Fruit fly (Drosophila melanogaster) whole organism, embryonic: ENCODE data around the gene CG42671.

Experiments
- CG10209 ChIP-seq: fragments of 200-800 bp; sonication (Bioruptor generic); optimal IDR thresholded peaks from 3 replicates; lab custom pipeline; 2017; ENCODE audit warnings: missing biosample characterization, mild to moderate bottlenecking, missing genetic modification characterization, missing genetic modification reagents
- CG12236 ChIP-seq: fragments of 200-800 bp; sonication (Bioruptor generic); optimal IDR thresholded peaks from 2 replicates; lab custom pipeline; 2016; ENCODE audit warnings: missing biosample characterization, missing genetic modification characterization
- CG13123 ChIP-seq: fragments of 200-800 bp; sonication (Bioruptor generic); optimal IDR thresholded peaks from 2 replicates; lab custom pipeline; 2016; ENCODE audit warnings: missing biosample characterization, missing genetic modification characterization
- CG2202 ChIP-seq: fragments of 200-800 bp; sonication (Bioruptor generic); optimal IDR thresholded peaks from 2 replicates; lab custom pipeline; 2018; ENCODE audit warnings: missing biosample characterization, mild to moderate bottlenecking, missing genetic modification characterization
- CG7839 ChIP-seq: fragments of 200-800 bp; sonication (Bioruptor generic); optimal IDR thresholded peaks from 3 replicates; lab custom pipeline; 2018; ENCODE audit warnings: missing biosample characterization, mild to moderate bottlenecking, missing genetic modification characterization, moderate library complexity
- CG9215 ChIP-seq: fragments of 200-800 bp; sonication (Bioruptor generic); IDR thresholded peaks from 2 replicates; pipeline ENCODE4 v1.3.6; 2022; ENCODE audit warnings: missing biosample characterization, missing genetic modification characterization
- Dbx ChIP-seq: fragments of 200-800 bp; sonication (Bioruptor generic); IDR thresholded peaks from 3 replicates; pipeline ENCODE4 v1.3.6; 2022; ENCODE audit warnings: missing biosample characterization, missing genetic modification characterization
- da ChIP-seq: fragments of 200-800 bp; sonication (Bioruptor generic); optimal IDR thresholded peaks from 2 replicates; lab custom pipeline; 2016; ENCODE audit warnings: missing biosample characterization, missing genetic modification characterization
- disco-r ChIP-seq: fragments of 200-800 bp; sonication (Bioruptor generic); optimal IDR thresholded peaks from 2 replicates; lab custom pipeline; 2016; ENCODE audit warnings: missing biosample characterization, missing genetic modification characterization
- gt ChIP-seq: fragments of 200-800 bp; sonication (Bioruptor generic); IDR thresholded peaks from 2 replicates; pipeline ENCODE4 v1.3.6; 2022; ENCODE audit warnings: missing biosample characterization, missing genetic modification characterization
- ssp ChIP-seq: fragments of 200-800 bp; sonication (Bioruptor generic); IDR thresholded peaks from 2 replicates; pipeline ENCODE4 v1.3.6; 2022; ENCODE audit warnings: missing biosample characterization, missing genetic modification characterization

DNA sequence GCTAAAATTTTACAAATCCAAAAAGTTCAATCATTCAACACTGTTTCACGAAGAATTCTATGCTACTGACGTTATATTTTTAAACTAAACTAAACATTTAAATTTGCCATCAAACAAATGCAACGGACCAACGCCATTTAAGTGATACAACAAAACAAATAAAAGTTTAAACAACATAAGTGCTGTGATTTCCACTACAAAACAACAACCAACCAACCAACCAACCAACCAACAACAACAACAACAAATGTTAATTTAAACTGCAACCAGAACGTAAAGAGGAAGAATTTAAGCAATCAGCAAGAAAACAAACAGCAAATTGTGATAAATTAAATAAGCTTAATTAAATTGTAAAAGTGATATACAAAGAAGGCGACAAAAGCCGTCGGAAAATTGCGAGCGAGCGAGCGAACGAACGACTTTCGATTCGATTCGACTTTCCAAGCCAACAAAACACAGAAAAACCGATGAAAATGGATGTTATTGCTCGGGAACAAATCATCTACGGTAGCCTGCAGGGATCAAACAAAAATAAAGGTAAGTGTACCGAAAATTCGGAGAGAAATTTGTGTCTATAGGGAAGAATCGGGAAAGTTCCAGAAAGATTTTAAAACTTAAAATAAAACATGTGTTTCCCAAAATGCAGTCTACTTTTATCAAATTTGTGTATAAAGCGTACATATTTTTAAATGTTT, 38.3 kb downstream of the CG42671 start:
- TF ChIP-seq disco-r (GFP tag; lab: Kevin White, UChicago), result no peak
- no peak for TF ChIP-seq gt (GFP tag; lab: Robert Waterston, UW)
- no peak for TF ChIP-seq CG10209
- no peak for TF ChIP-seq CG13123 (GFP tag; lab: Kevin White, UChicago)
- peak; percentile 64; the same call in 1 of the 3 replicates for TF ChIP-seq Dbx (GFP tag; lab: Robert Waterston, UW)
- TF ChIP-seq ssp (GFP tag; lab: Robert Waterston, UW), result no peak
- TF ChIP-seq da (GFP tag; lab: Kevin White, UChicago), result no peak
- no peak for TF ChIP-seq CG7839 (tag; lab: Kevin White, UChicago)
- TF ChIP-seq CG2202 (tag; lab: Kevin White, UChicago), result no peak
- TF ChIP-seq CG9215 (GFP tag; lab: Robert Waterston, UW), result no peak
- no peak for TF ChIP-seq CG12236 (GFP tag; lab: Kevin White, UChicago)
